Worm (Caenorhabditis elegans): ENCODE measurements around the gene zhit-2.

DNA sequence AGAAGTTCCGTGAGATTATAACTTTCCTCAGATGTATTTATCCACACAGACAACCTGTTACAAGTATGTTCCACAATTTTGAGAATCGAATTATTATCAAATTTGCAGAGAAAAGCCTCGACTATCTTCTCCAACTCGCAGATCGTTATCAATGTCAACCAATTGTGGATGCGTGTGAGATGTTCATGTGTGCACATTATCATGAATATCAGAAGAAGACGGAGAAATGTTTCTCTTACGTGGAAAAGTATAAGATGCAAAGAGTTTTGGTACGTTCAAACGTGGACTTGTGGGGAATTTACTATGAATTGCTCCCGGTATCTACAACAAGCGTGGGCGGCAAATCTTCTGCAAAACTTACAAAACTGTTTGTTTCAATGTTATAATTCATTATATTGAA lies 26.9 kb upstream of the zhit-2 start:
- TF ChIP-seq ceh-9 (tag; optimal IDR thresholded peaks at IDR 0.05): no peak
- no peak for TF ChIP-seq gmeb-2 (tag; optimal IDR thresholded peaks at IDR 0.05)
- no peak for TF ChIP-seq madf-2 (tag; optimal IDR thresholded peaks at IDR 0.05)
- no peak for TF ChIP-seq F13H6.1 (tag; optimal IDR thresholded peaks at IDR 0.05)
- TF ChIP-seq fkh-10 (GFP tag; optimal IDR thresholded peaks at IDR 0.05): no peak
- no peak for TF ChIP-seq lin-11 (tag; optimal IDR thresholded peaks at IDR 0.05)
- no peak for TF ChIP-seq pha-4 (tag; optimal IDR thresholded peaks at IDR 0.05)
- TF ChIP-seq dve-1 (tag; optimal IDR thresholded peaks at IDR 0.05): no peak
- TF ChIP-seq dmd-4 (tag; optimal IDR thresholded peaks at IDR 0.05; ENCODE audit: borderline replicate concordance): no peak
- no peak for TF ChIP-seq lim-6 (tag; optimal IDR thresholded peaks at IDR 0.05)
- TF ChIP-seq ama-1 (optimal IDR thresholded peaks at IDR 0.05): no peak
- no peak for TF ChIP-seq nfya-1 (tag; optimal IDR thresholded peaks at IDR 0.05)
- TF ChIP-seq K09A11.1 (tag; optimal IDR thresholded peaks at IDR 0.05; ENCODE audit: insufficient read depth): no peak
- TF ChIP-seq unc-55 (GFP tag; optimal IDR thresholded peaks at IDR 0.05): no peak
